Fruit fly (Drosophila melanogaster) whole organism, prepupa: ENCODE data around the gene tipE.

Experiments used
- Blimp-1 ChIP-seq: fragments of 200-800 bp; sonication (Bioruptor generic); optimal IDR thresholded peaks from 3 replicates; lab custom pipeline; 2017; ENCODE audit warnings: missing biosample characterization, missing genetic modification characterization, mild to moderate bottlenecking, moderate library complexity, missing genetic modification reagents
- CG11294 ChIP-seq: fragments of 200-800 bp; sonication (Bioruptor generic); IDR thresholded peaks from 2 replicates; pipeline ENCODE4 v1.3.6; 2022; ENCODE audit warnings: missing biosample characterization, missing genetic modification characterization
- CG15336 ChIP-seq: fragments of 200-800 bp; sonication (Bioruptor generic); IDR thresholded peaks from 2 replicates; pipeline ENCODE4 v1.3.6; 2022; ENCODE audit warnings: missing biosample characterization, missing genetic modification characterization
- CG1621 ChIP-seq: fragments of 200-800 bp; sonication (Bioruptor generic); optimal IDR thresholded peaks from 3 replicates; lab custom pipeline; 2018; ENCODE audit warnings: missing biosample characterization, mild to moderate bottlenecking, missing genetic modification characterization
- Eip75B ChIP-seq: fragments of 200-800 bp; sonication (Bioruptor generic); optimal IDR thresholded peaks from 3 replicates; lab custom pipeline; 2016; ENCODE audit warnings: missing biosample characterization, missing genetic modification characterization
- Met ChIP-seq: fragments of 200-800 bp; sonication (Bioruptor generic); optimal IDR thresholded peaks from 3 replicates; lab custom pipeline; 2016; ENCODE audit warnings: missing biosample characterization, missing genetic modification characterization
- acj6 ChIP-seq: fragments of 200-800 bp; sonication (Bioruptor generic); optimal IDR thresholded peaks from 3 replicates; lab custom pipeline; 2016; ENCODE audit warnings: missing biosample characterization, missing genetic modification characterization
- eg ChIP-seq: fragments of 200-800 bp; sonication (Bioruptor generic); IDR thresholded peaks from 3 replicates; pipeline ENCODE4 v1.3.6; 2022; ENCODE audit warnings: missing biosample characterization, missing genetic modification characterization
- spab ChIP-seq: fragments of 200-800 bp; sonication (Bioruptor generic); optimal IDR thresholded peaks from 2 replicates; lab custom pipeline; 2017; ENCODE audit warnings: missing biosample characterization, mild to moderate bottlenecking, missing genetic modification characterization, missing genetic modification reagents
- topi ChIP-seq: fragments of 200-800 bp; sonication (Bioruptor generic); optimal IDR thresholded peaks from 3 replicates; lab custom pipeline; 2016; ENCODE audit warnings: missing biosample characterization, missing genetic modification characterization

DNA sequence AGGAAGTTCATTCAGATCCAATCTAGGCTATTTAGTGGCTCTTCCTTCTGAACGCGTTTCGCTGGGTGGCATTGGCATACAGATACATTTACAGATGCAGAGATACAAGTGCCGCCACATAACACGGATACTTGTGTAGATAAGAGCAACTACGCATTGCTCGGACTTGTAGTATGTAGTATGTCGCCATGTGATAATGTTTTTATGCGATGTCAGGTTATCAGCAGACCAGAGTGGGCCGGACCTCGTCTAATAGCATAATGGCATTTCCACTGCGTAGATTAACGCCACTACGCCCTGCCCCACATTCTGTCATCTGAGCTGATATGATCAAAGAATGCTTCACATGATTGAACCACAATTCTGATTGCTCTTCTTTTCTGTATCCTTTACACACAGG is 33.5 kb downstream of the tipE start:
- TF ChIP-seq Met (GFP tag; lab: Kevin White, UChicago) = no peak
- no peak for TF ChIP-seq eg (GFP tag; lab: Robert Waterston, UW)
- no peak for TF ChIP-seq Eip75B (GFP tag; lab: Kevin White, UChicago)
- TF ChIP-seq CG11294 = no peak
- no peak for TF ChIP-seq Blimp-1 (GFP tag; lab: Kevin White, UChicago)
- no peak for TF ChIP-seq acj6 (GFP tag; lab: Kevin White, UChicago)
- no peak for TF ChIP-seq CG15336
- no peak for TF ChIP-seq CG1621
- no peak for TF ChIP-seq topi (GFP tag; lab: Kevin White, UChicago)
- no peak for TF ChIP-seq spab (GFP tag; lab: Kevin White, UChicago)
